Fruit fly (Drosophila melanogaster) whole organism, embryonic: ENCODE measurements around the gene CG18302.

Experiments used
- Atf-2 ChIP-seq: fragments of 200-800 bp; sonication (Bioruptor generic); optimal IDR thresholded peaks from 2 replicates; lab custom pipeline; 2016; ENCODE audit warnings: missing biosample characterization, missing genetic modification characterization
- BtbVII ChIP-seq: fragments of 200-800 bp; sonication (Bioruptor generic); optimal IDR thresholded peaks from 3 replicates; lab custom pipeline; 2017; ENCODE audit warnings: missing biosample characterization, mild to moderate bottlenecking, missing genetic modification characterization
- CG10209 ChIP-seq: fragments of 200-800 bp; sonication (Bioruptor generic); optimal IDR thresholded peaks from 3 replicates; lab custom pipeline; 2017; ENCODE audit warnings: missing biosample characterization, mild to moderate bottlenecking, missing genetic modification characterization, missing genetic modification reagents
- CG10543 ChIP-seq: fragments of 200-800 bp; sonication (Bioruptor generic); optimal IDR thresholded peaks from 3 replicates; lab custom pipeline; 2017; ENCODE audit warnings: missing biosample characterization, mild to moderate bottlenecking, missing genetic modification characterization, moderate library complexity
- CG12104 ChIP-seq: fragments of 200-800 bp; sonication (Bioruptor generic); optimal IDR thresholded peaks from 3 replicates; lab custom pipeline; 2016; ENCODE audit warnings: missing biosample characterization, missing genetic modification characterization
- CG12236 ChIP-seq: fragments of 200-800 bp; sonication (Bioruptor generic); optimal IDR thresholded peaks from 2 replicates; lab custom pipeline; 2016; ENCODE audit warnings: missing biosample characterization, missing genetic modification characterization
- CG13123 ChIP-seq: fragments of 200-800 bp; sonication (Bioruptor generic); optimal IDR thresholded peaks from 2 replicates; lab custom pipeline; 2016; ENCODE audit warnings: missing biosample characterization, missing genetic modification characterization
- CG13894 ChIP-seq: fragments of 200-800 bp; sonication (Bioruptor generic); optimal IDR thresholded peaks from 3 replicates; lab custom pipeline; 2018; ENCODE audit warnings: missing biosample characterization, mild to moderate bottlenecking, missing genetic modification characterization, moderate library complexity
- CG15514 ChIP-seq: fragments of 200-800 bp; sonication (Bioruptor generic); optimal IDR thresholded peaks from 3 replicates; lab custom pipeline; 2017; ENCODE audit warnings: missing biosample characterization, missing genetic modification characterization, mild to moderate bottlenecking, moderate library complexity, missing genetic modification reagents
- CG18476 ChIP-seq: fragments of 200-800 bp; sonication (Bioruptor generic); optimal IDR thresholded peaks from 2 replicates; lab custom pipeline; 2016; ENCODE audit warnings: missing biosample characterization, mild to moderate bottlenecking, missing genetic modification characterization
- CG18599 ChIP-seq: fragments of 200-800 bp; sonication (Bioruptor generic); optimal IDR thresholded peaks from 3 replicates; lab custom pipeline; 2017; ENCODE audit warnings: missing biosample characterization, missing genetic modification characterization, mild to moderate bottlenecking, moderate library complexity, missing genetic modification reagents
- CG2116 ChIP-seq: fragments of 200-800 bp; sonication (Bioruptor generic); optimal IDR thresholded peaks from 3 replicates; lab custom pipeline; 2018; ENCODE audit warnings: missing biosample characterization, mild to moderate bottlenecking, missing genetic modification characterization
- CG32772 ChIP-seq: fragments of 200-800 bp; sonication (Bioruptor generic); IDR thresholded peaks from 2 replicates; pipeline ENCODE4 v1.3.6; 2022; ENCODE audit warnings: missing biosample characterization, missing genetic modification characterization
- CG4328 ChIP-seq: fragments of 200-800 bp; sonication (Bioruptor generic); optimal IDR thresholded peaks from 3 replicates; lab custom pipeline; 2017; ENCODE audit warnings: missing biosample characterization, missing genetic modification reagents, missing genetic modification characterization
- CG4820 ChIP-seq: fragments of 200-800 bp; sonication (Bioruptor generic); optimal IDR thresholded peaks from 3 replicates; lab custom pipeline; 2016; ENCODE audit warnings: missing biosample characterization, missing genetic modification characterization
- CG5245 ChIP-seq: fragments of 200-800 bp; sonication (Bioruptor generic); optimal IDR thresholded peaks from 3 replicates; lab custom pipeline; 2016; ENCODE audit warnings: missing biosample characterization, missing genetic modification characterization
- CG6254 ChIP-seq: fragments of 200-800 bp; sonication (Bioruptor generic); optimal IDR thresholded peaks from 3 replicates; lab custom pipeline; 2017; ENCODE audit warnings: mild to moderate bottlenecking, missing biosample characterization, missing genetic modification reagents, missing genetic modification characterization
- CG6689 ChIP-seq: fragments of 200-800 bp; sonication (Bioruptor generic); IDR thresholded peaks from 2 replicates; pipeline ENCODE4 v1.3.6; 2022; ENCODE audit warnings: missing biosample characterization, missing genetic modification characterization
- CG7556 ChIP-seq: fragments of 200-800 bp; sonication (Bioruptor generic); optimal IDR thresholded peaks from 2 replicates; lab custom pipeline; 2017; ENCODE audit warnings: missing biosample characterization, mild to moderate bottlenecking, missing genetic modification characterization
- CG9932 ChIP-seq: fragments of 200-800 bp; sonication (Bioruptor generic); IDR thresholded peaks from 2 replicates; pipeline ENCODE4 v1.3.6; 2022; ENCODE audit warnings: missing biosample characterization, missing genetic modification characterization
- CkIIα-i1 ChIP-seq: fragments of 200-800 bp; sonication (Bioruptor generic); IDR thresholded peaks from 2 replicates; pipeline ENCODE4 v1.3.6; 2022; ENCODE audit warnings: missing biosample characterization, missing genetic modification characterization
- CoRest ChIP-seq: fragments of 200-800 bp; sonication (Bioruptor generic); optimal IDR thresholded peaks from 3 replicates; lab custom pipeline; 2018; ENCODE audit warnings: missing biosample characterization, mild to moderate bottlenecking, missing genetic modification characterization, moderate library complexity
- Dek ChIP-seq: fragments of 200-800 bp; sonication (Bioruptor generic); optimal IDR thresholded peaks from 3 replicates; lab custom pipeline; 2019; ENCODE audit warnings: missing biosample characterization, mild to moderate bottlenecking, missing genetic modification characterization, moderate library complexity
- Ets97D ChIP-seq: fragments of 200-800 bp; sonication (Bioruptor generic); optimal IDR thresholded peaks from 3 replicates; lab custom pipeline; 2016; ENCODE audit warnings: missing biosample characterization, missing genetic modification characterization
- Hmx ChIP-seq: fragments of 200-800 bp; sonication (Bioruptor generic); optimal IDR thresholded peaks from 2 replicates; lab custom pipeline; 2016; ENCODE audit warnings: missing biosample characterization, missing genetic modification characterization
- Hr3 ChIP-seq: fragments of 200-800 bp; sonication (Bioruptor generic); optimal IDR thresholded peaks from 3 replicates; lab custom pipeline; 2016; ENCODE audit warnings: missing biosample characterization, missing genetic modification characterization
- Hr78 ChIP-seq, 2 experiments: fragments of 200-800 bp in 1 of 2; fragments of >200 bp in 1 of 2; sonication (Bioruptor generic) in 1 of 2; optimal IDR thresholded peaks; 2 replicates each; lab custom pipeline; 2017 to 2019; ENCODE audit warnings: missing biosample characterization in 2 of 2, missing genetic modification characterization in 2 of 2, mild to moderate bottlenecking in 1 of 2, moderate library complexity in 1 of 2
- Med ChIP-seq: fragments of 200-800 bp; sonication (Bioruptor generic); peaks from one replicate; lab custom pipeline; 2016; ENCODE audit warnings: missing biosample characterization, missing genetic modification characterization, mild to moderate bottlenecking, inconsistent platforms, moderate library complexity
- NC2α ChIP-seq: fragments of 200-800 bp; sonication (Bioruptor generic); optimal IDR thresholded peaks from 2 replicates; lab custom pipeline; 2016; ENCODE audit warnings: missing biosample characterization, missing genetic modification characterization
- Oli ChIP-seq: fragments of 200-800 bp; sonication (Bioruptor generic); optimal IDR thresholded peaks from 2 replicates; lab custom pipeline; 2018; ENCODE audit warnings: missing biosample characterization, mild to moderate bottlenecking, missing genetic modification characterization, moderate library complexity
- Optix ChIP-seq: fragments of 200-800 bp; sonication (Bioruptor generic); IDR thresholded peaks from 3 replicates; pipeline ENCODE4 v1.3.6; 2022; ENCODE audit warnings: missing biosample characterization, missing genetic modification characterization
- Sin3A ChIP-seq: fragments of >200 bp; optimal IDR thresholded peaks from 2 replicates; lab custom pipeline; 2018
- Stat92E ChIP-seq, 3 experiments: fragments of >200 bp in 2 of 3; fragments of 200-800 bp in 1 of 3; sonication (Bioruptor generic) in 1 of 3; optimal IDR thresholded peaks; 2 replicates each; lab custom pipeline; 2017 to 2019; ENCODE audit warnings: missing biosample characterization in 3 of 3, missing genetic modification characterization in 3 of 3, mild to moderate bottlenecking in 1 of 3, moderate library complexity in 1 of 3
- ap ChIP-seq: fragments of 200-800 bp; sonication (Bioruptor generic); IDR thresholded peaks from 2 replicates; pipeline ENCODE4 v1.3.6; 2022; ENCODE audit warnings: missing biosample characterization, missing genetic modification characterization
- ara ChIP-seq: fragments of 200-800 bp; sonication (Bioruptor generic); IDR thresholded peaks from 2 replicates; pipeline ENCODE4 v1.3.6; 2022; ENCODE audit warnings: missing biosample characterization, missing genetic modification characterization
- gsb ChIP-seq: fragments of 200-800 bp; sonication (Bioruptor generic); IDR thresholded peaks from 2 replicates; pipeline ENCODE4 v1.3.6; 2022; ENCODE audit warnings: missing biosample characterization, missing genetic modification characterization
- h ChIP-seq: fragments of >200 bp; optimal IDR thresholded peaks from 2 replicates; lab custom pipeline; 2017
- hbn ChIP-seq: fragments of 200-800 bp; sonication (Bioruptor generic); IDR thresholded peaks from 2 replicates; pipeline ENCODE4 v1.3.6; 2022; ENCODE audit warnings: missing biosample characterization, missing genetic modification characterization; ENCODE audit not compliant: partially characterized antibody
- hkb ChIP-seq, 2 experiments: fragments of 200-800 bp in 1 of 2; fragments of >200 bp in 1 of 2; sonication (Bioruptor generic) in 1 of 2; IDR thresholded peaks in 1 of 2; optimal IDR thresholded peaks in 1 of 2; 2 replicates each; pipeline versions ENCODE4 v1.3.6 to Lab custom; 2017 to 2022; ENCODE audit warnings: missing biosample characterization in 1 of 2, missing genetic modification characterization in 1 of 2
- hth ChIP-seq: fragments of >200 bp; optimal IDR thresholded peaks from 2 replicates; lab custom pipeline; 2017; ENCODE audit warnings: inconsistent platforms
- kni ChIP-seq: fragments of 200-800 bp; sonication (Bioruptor generic); optimal IDR thresholded peaks from 3 replicates; lab custom pipeline; 2017; ENCODE audit warnings: mild to moderate bottlenecking, missing biosample characterization, missing genetic modification reagents, missing genetic modification characterization
- luna ChIP-seq: fragments of 200-800 bp; sonication (Bioruptor generic); optimal IDR thresholded peaks from 2 replicates; lab custom pipeline; 2016; ENCODE audit warnings: missing biosample characterization, missing genetic modification characterization
- onecut ChIP-seq: fragments of 200-800 bp; sonication (Bioruptor generic); IDR thresholded peaks from 2 replicates; pipeline ENCODE4 v1.3.6; 2022; ENCODE audit warnings: missing biosample characterization, missing genetic modification characterization
- ranshi ChIP-seq: fragments of 200-800 bp; sonication (Bioruptor generic); IDR thresholded peaks from 2 replicates; pipeline ENCODE4 v1.3.6; 2022; ENCODE audit warnings: missing biosample characterization, missing genetic modification characterization
- ro ChIP-seq: fragments of 200-800 bp; sonication (Bioruptor generic); IDR thresholded peaks from 2 replicates; pipeline ENCODE4 v1.3.6; 2022; ENCODE audit warnings: missing biosample characterization, missing genetic modification characterization
- schlank ChIP-seq: fragments of 200-800 bp; sonication (Bioruptor generic); optimal IDR thresholded peaks from 2 replicates; lab custom pipeline; 2018; ENCODE audit warnings: missing biosample characterization, mild to moderate bottlenecking, missing genetic modification characterization
- sisA ChIP-seq: fragments of 200-800 bp; sonication (Bioruptor generic); IDR thresholded peaks from 2 replicates; pipeline ENCODE4 v1.3.6; 2022; ENCODE audit warnings: missing biosample characterization, missing genetic modification characterization
- tup ChIP-seq: fragments of 200-800 bp; sonication (Bioruptor generic); optimal IDR thresholded peaks from 2 replicates; lab custom pipeline; 2016; ENCODE audit warnings: missing biosample characterization, mild to moderate bottlenecking, missing genetic modification characterization, moderate library complexity
- wor ChIP-seq: fragments of 200-800 bp; sonication (Bioruptor generic); IDR thresholded peaks from 2 replicates; pipeline ENCODE4 v1.3.6; 2022; ENCODE audit warnings: missing biosample characterization, missing genetic modification characterization
- zfh2 ChIP-seq: fragments of 200-800 bp; sonication (Bioruptor generic); optimal IDR thresholded peaks from 2 replicates; lab custom pipeline; 2016; ENCODE audit warnings: missing biosample characterization, missing genetic modification characterization

Gene CG18302

dm6 chr2L:10526953-10527584 lies 7.1 kb upstream of the CG18302 start, which contains the start of gene Lip4 (continued):
- TF ChIP-seq ranshi (GFP tag; lab: Robert Waterston, UW): peak; percentile 82
- TF ChIP-seq CG5245: peak; percentile 63
- TF ChIP-seq schlank (tag; lab: Kevin White, UChicago): peak; percentile 14
- peak; percentile 76 for TF ChIP-seq CG18599 (GFP tag; lab: Kevin White, UChicago)
- TF ChIP-seq CkIIα-i1 (GFP tag; lab: Robert Waterston, UW): no peak
- TF ChIP-seq Optix (GFP tag; lab: Robert Waterston, UW): no peak
- no peak for TF ChIP-seq CG12236 (GFP tag; lab: Kevin White, UChicago)
- peak; percentile 90 for TF ChIP-seq Med (GFP tag; lab: Kevin White, UChicago)
- peak; percentile 62 for TF ChIP-seq CG4820
- peak; percentile 82 for TF ChIP-seq CG7556
- TF ChIP-seq CG2116 (GFP tag; lab: Kevin White, UChicago): peak; percentile 33
- TF ChIP-seq CG15514 (GFP tag; lab: Kevin White, UChicago): peak; percentile 61
- TF ChIP-seq Hmx (GFP tag; lab: Kevin White, UChicago): no peak
- TF ChIP-seq NC2α (GFP tag; lab: Kevin White, UChicago): no peak
- TF ChIP-seq CG13894 (tag; lab: Kevin White, UChicago): no peak
- TF ChIP-seq Hr78 (GFP tag; optimal IDR thresholded peaks at IDR 0.05; lab: Kevin White, UChicago): peak in 1 of 2 experiments; percentile 81
- TF ChIP-seq wor (GFP tag; lab: Robert Waterston, UW): peak; percentile 70
- peak; percentile 59 for TF ChIP-seq CG18476
- peak; percentile 71 for TF ChIP-seq CG32772 (GFP tag; lab: Robert Waterston, UW)
- peak; percentile 79 for TF ChIP-seq ap (GFP tag; lab: Robert Waterston, UW)
- peak; percentile 4 for TF ChIP-seq zfh2 (GFP tag; lab: Kevin White, UChicago)
- TF ChIP-seq CG12104 (GFP tag; lab: Kevin White, UChicago): peak; percentile 44
- TF ChIP-seq ro (GFP tag; lab: Robert Waterston, UW): peak; percentile 38; the same call in 1 of the 2 replicates
- TF ChIP-seq sisA: no peak
- no peak for TF ChIP-seq CG6254 (GFP tag; lab: Kevin White, UChicago)
- TF ChIP-seq tup: peak; percentile 31
- peak; percentile 77 for TF ChIP-seq gsb (GFP tag; lab: Robert Waterston, UW)
- TF ChIP-seq Oli (tag; lab: Kevin White, UChicago): peak; percentile 76
- no peak for TF ChIP-seq CG10543 (GFP tag; lab: Kevin White, UChicago)
- peak; percentile 87 for TF ChIP-seq CoRest (tag; lab: Kevin White, UChicago)
- no peak for TF ChIP-seq hth (lab: Kevin White, UChicago)
- peak; percentile 72 for TF ChIP-seq ara (GFP tag; lab: Robert Waterston, UW)
- peak; percentile 75 for TF ChIP-seq CG10209 (GFP tag; lab: Kevin White, UChicago)
- TF ChIP-seq Dek (tag; lab: Kevin White, UChicago): peak; percentile 61
- TF ChIP-seq BtbVII (GFP tag; lab: Kevin White, UChicago): peak; percentile 62
- no peak for TF ChIP-seq Ets97D (GFP tag; lab: Kevin White, UChicago)
- TF ChIP-seq Stat92E (GFP tag; optimal IDR thresholded peaks at IDR 0.05; lab: Kevin White, UChicago): no peak
- TF ChIP-seq CG4328 (GFP tag; lab: Kevin White, UChicago): peak; percentile 38
- TF ChIP-seq onecut (GFP tag; lab: Robert Waterston, UW): peak; percentile 38
- no peak for TF ChIP-seq CG9932 (GFP tag; lab: Robert Waterston, UW)
- no peak for TF ChIP-seq hkb (optimal IDR thresholded peaks at IDR 0.05; lab: Kevin White, UChicago)
- peak; percentile 82 for TF ChIP-seq hkb (GFP tag; IDR thresholded peaks at IDR 0.05; lab: Robert Waterston, UW)
- TF ChIP-seq CG13123: peak; percentile 59
- TF ChIP-seq Sin3A (lab: Kevin White, UChicago): no peak
- TF ChIP-seq hbn (GFP tag; lab: Robert Waterston, UW): no peak
- TF ChIP-seq kni: no peak
- TF ChIP-seq Hr3 (GFP tag; lab: Kevin White, UChicago): peak; percentile 58
- TF ChIP-seq luna (GFP tag; lab: Kevin White, UChicago): no peak
- no peak for TF ChIP-seq h (lab: Kevin White, UChicago)
- peak; percentile 14 for TF ChIP-seq Atf-2 (GFP tag; lab: Kevin White, UChicago)
- peak; percentile 78 for TF ChIP-seq CG6689
